Worm (Caenorhabditis elegans): ENCODE measurements around the gene nspb-1.

DNA sequence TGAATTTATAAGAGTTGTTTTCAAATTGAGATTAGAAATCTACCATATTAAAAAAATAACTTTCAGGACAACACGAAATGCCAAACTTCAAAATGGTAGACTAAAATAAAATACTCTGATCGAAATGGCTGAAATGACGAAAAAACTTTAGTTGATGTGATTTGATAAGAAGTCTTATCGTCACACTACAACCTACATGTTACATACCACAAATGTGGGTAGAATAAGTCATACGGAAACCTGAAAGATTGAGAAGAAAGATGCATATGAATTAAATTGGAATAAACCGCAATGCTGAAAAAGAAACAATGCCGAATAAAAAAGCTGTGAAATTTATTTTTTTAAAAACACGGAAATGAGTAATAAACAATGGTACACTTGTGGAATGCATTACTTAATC lies 16.1 kb upstream of the nspb-1 start:
- TF ChIP-seq hmg-4 (GFP tag; optimal IDR thresholded peaks at IDR 0.05) (no peak), B0310.2 (tag; optimal IDR thresholded peaks at IDR 0.05) (no peak), ama-1 (optimal IDR thresholded peaks at IDR 0.05) (no peak), ceh-36 (tag; optimal IDR thresholded peaks at IDR 0.05) (no peak)

Data from whole organism, early embryonic.